Fruit fly (Drosophila melanogaster) whole organism, embryonic: ENCODE results near the gene rush.
A peak's percentile ranks its signal among the peaks of the same experiment; 100 is the strongest.

Experiments used
- B-H2 ChIP-seq: fragments of 200-800 bp; sonication (Bioruptor generic); optimal IDR thresholded peaks from 2 replicates; lab custom pipeline; 2018; ENCODE audit warnings: missing biosample characterization, mild to moderate bottlenecking, missing genetic modification characterization
- BEAF-32 ChIP-seq: fragments of 200-800 bp; sonication (Bioruptor generic); optimal IDR thresholded peaks from 3 replicates; lab custom pipeline; 2017; ENCODE audit warnings: missing biosample characterization, missing genetic modification characterization, mild to moderate bottlenecking, moderate library complexity, missing genetic modification reagents
- CG10462 ChIP-seq: fragments of 200-800 bp; sonication (Bioruptor generic); optimal IDR thresholded peaks from 2 replicates; lab custom pipeline; 2016; ENCODE audit warnings: missing biosample characterization, missing genetic modification characterization
- CG11695 ChIP-seq: fragments of 200-800 bp; sonication (Bioruptor generic); IDR thresholded peaks from 3 replicates; pipeline ENCODE4 v1.3.6; 2022; ENCODE audit warnings: missing biosample characterization, missing genetic modification characterization
- CG12155 ChIP-seq: fragments of 200-800 bp; sonication (Bioruptor generic); optimal IDR thresholded peaks from 3 replicates; lab custom pipeline; 2016; ENCODE audit warnings: missing biosample characterization, missing genetic modification characterization
- CG12391 ChIP-seq: fragments of 200-800 bp; sonication (Bioruptor generic); optimal IDR thresholded peaks from 3 replicates; lab custom pipeline; 2018; ENCODE audit warnings: missing biosample characterization, mild to moderate bottlenecking, missing genetic modification characterization, moderate library complexity
- CG12659 ChIP-seq: fragments of 200-800 bp; sonication (Bioruptor generic); optimal IDR thresholded peaks from 3 replicates; lab custom pipeline; 2017; ENCODE audit warnings: mild to moderate bottlenecking, missing biosample characterization, missing genetic modification reagents, missing genetic modification characterization
- CG12942 ChIP-seq: fragments of 200-800 bp; sonication (Bioruptor generic); optimal IDR thresholded peaks from 3 replicates; lab custom pipeline; 2016; ENCODE audit warnings: missing biosample characterization, missing genetic modification characterization
- CG13624 ChIP-seq: fragments of 200-800 bp; sonication (Bioruptor generic); optimal IDR thresholded peaks from 2 replicates; lab custom pipeline; 2016; ENCODE audit warnings: missing biosample characterization, missing genetic modification characterization
- CG14710 ChIP-seq: fragments of 200-800 bp; sonication (Bioruptor generic); optimal IDR thresholded peaks from 3 replicates; lab custom pipeline; 2019; ENCODE audit warnings: missing biosample characterization, mild to moderate bottlenecking, missing genetic modification characterization, moderate library complexity
- CG1603 ChIP-seq: fragments of 200-800 bp; sonication (Bioruptor generic); optimal IDR thresholded peaks from 2 replicates; lab custom pipeline; 2019; ENCODE audit warnings: missing biosample characterization, mild to moderate bottlenecking, missing genetic modification characterization, moderate library complexity
- CG16863 ChIP-seq: fragments of 200-800 bp; sonication (Bioruptor generic); optimal IDR thresholded peaks from 3 replicates; lab custom pipeline; 2016; ENCODE audit warnings: missing biosample characterization, missing genetic modification characterization
- CG18011 ChIP-seq: fragments of 200-800 bp; sonication (Bioruptor generic); optimal IDR thresholded peaks from 2 replicates; lab custom pipeline; 2017; ENCODE audit warnings: missing biosample characterization, missing genetic modification characterization, mild to moderate bottlenecking, moderate library complexity, missing genotype
- CG32532 ChIP-seq: fragments of 200-800 bp; sonication (Bioruptor generic); IDR thresholded peaks from 2 replicates; pipeline ENCODE4 v1.3.6; 2022; ENCODE audit warnings: missing biosample characterization, missing genetic modification characterization
- CG3281 ChIP-seq: fragments of 200-800 bp; sonication (Bioruptor generic); optimal IDR thresholded peaks from 3 replicates; lab custom pipeline; 2017; ENCODE audit warnings: missing biosample characterization, mild to moderate bottlenecking, missing genetic modification characterization
- CG34224 ChIP-seq: fragments of 200-800 bp; sonication (Bioruptor generic); IDR thresholded peaks from 3 replicates; pipeline ENCODE4 v1.3.6; 2022; ENCODE audit warnings: missing biosample characterization, missing genetic modification characterization; ENCODE audit not compliant: partially characterized antibody
- CG6175 ChIP-seq: fragments of 200-800 bp; sonication (Bioruptor generic); IDR thresholded peaks from 3 replicates; pipeline ENCODE4 v1.3.6; 2022; ENCODE audit warnings: missing biosample characterization, missing genetic modification characterization
- CG7963 ChIP-seq: fragments of 200-800 bp; sonication (Bioruptor generic); IDR thresholded peaks from 3 replicates; pipeline ENCODE4 v1.3.6; 2022; ENCODE audit warnings: missing biosample characterization, missing genetic modification characterization; ENCODE audit not compliant: partially characterized antibody
- CG9932 ChIP-seq: fragments of 200-800 bp; sonication (Bioruptor generic); IDR thresholded peaks from 2 replicates; pipeline ENCODE4 v1.3.6; 2022; ENCODE audit warnings: missing biosample characterization, missing genetic modification characterization
- Dll ChIP-seq: fragments of 200-800 bp; sonication (Bioruptor generic); IDR thresholded peaks from 4 replicates; pipeline ENCODE4 v1.3.6; 2022; ENCODE audit warnings: missing biosample characterization, missing genetic modification characterization; ENCODE audit not compliant: partially characterized antibody
- Elba2 ChIP-seq: fragments of 200-800 bp; sonication (Bioruptor generic); optimal IDR thresholded peaks from 3 replicates; lab custom pipeline; 2016; ENCODE audit warnings: missing biosample characterization, missing genetic modification characterization
- Hmr ChIP-seq: fragments of 200-800 bp; sonication (Bioruptor generic); optimal IDR thresholded peaks from 3 replicates; lab custom pipeline; 2017; ENCODE audit warnings: mild to moderate bottlenecking, missing biosample characterization, missing genetic modification reagents, missing genetic modification characterization
- Meics ChIP-seq: fragments of 200-800 bp; sonication (Bioruptor generic); optimal IDR thresholded peaks from 2 replicates; lab custom pipeline; 2017; ENCODE audit warnings: missing biosample characterization, mild to moderate bottlenecking, missing genetic modification characterization
- Mrtf ChIP-seq: fragments of 200-800 bp; sonication (Bioruptor generic); IDR thresholded peaks from 3 replicates; pipeline ENCODE4 v1.3.6; 2022; ENCODE audit warnings: missing biosample characterization, missing genetic modification characterization
- NC2β ChIP-seq: fragments of 200-800 bp; sonication (Bioruptor generic); optimal IDR thresholded peaks from 2 replicates; lab custom pipeline; 2016; ENCODE audit warnings: missing biosample characterization, missing genetic modification characterization
- Opbp ChIP-seq: fragments of 200-800 bp; sonication (Bioruptor generic); IDR thresholded peaks from 3 replicates; pipeline ENCODE4 v1.3.6; 2022; ENCODE audit warnings: missing biosample characterization, missing genetic modification characterization; ENCODE audit not compliant: partially characterized antibody
- Rfx ChIP-seq: fragments of 200-800 bp; sonication (Bioruptor generic); IDR thresholded peaks from 2 replicates; pipeline ENCODE4 v1.3.6; 2022; ENCODE audit warnings: missing biosample characterization, missing genetic modification characterization
- Six4 ChIP-seq: fragments of 200-800 bp; sonication (Bioruptor generic); optimal IDR thresholded peaks from 2 replicates; lab custom pipeline; 2016; ENCODE audit warnings: missing biosample characterization, missing genetic modification characterization
- Sry-β ChIP-seq: fragments of 200-800 bp; sonication (Bioruptor generic); optimal IDR thresholded peaks from 2 replicates; lab custom pipeline; 2018; ENCODE audit warnings: missing biosample characterization, mild to moderate bottlenecking, missing genetic modification characterization, moderate library complexity
- Trl ChIP-seq, 3 experiments: fragments of >200 bp in 2 of 3; fragments of 200-800 bp in 1 of 3; sonication (Bioruptor generic) in 1 of 3; optimal IDR thresholded peaks; 2 replicates in 1 of 3; 3 replicates in 2 of 3; lab custom pipeline; 2016 to 2017; ENCODE audit warnings: missing biosample characterization in 1 of 3, missing genetic modification characterization in 1 of 3
- chm ChIP-seq: fragments of 200-800 bp; sonication (Bioruptor generic); IDR thresholded peaks from 2 replicates; pipeline ENCODE4 v1.3.6; 2022; ENCODE audit warnings: missing biosample characterization, missing genetic modification characterization
- cwo ChIP-seq: fragments of 200-800 bp; sonication (Bioruptor generic); optimal IDR thresholded peaks from 3 replicates; lab custom pipeline; 2017; ENCODE audit warnings: missing biosample characterization, missing genetic modification characterization, mild to moderate bottlenecking, moderate library complexity, missing genetic modification reagents
- eyg ChIP-seq: fragments of 200-800 bp; sonication (Bioruptor generic); optimal IDR thresholded peaks from 3 replicates; lab custom pipeline; 2016; ENCODE audit warnings: missing biosample characterization, missing genetic modification characterization
- fu2 ChIP-seq: fragments of 200-800 bp; sonication (Bioruptor generic); optimal IDR thresholded peaks from 2 replicates; lab custom pipeline; 2016; ENCODE audit warnings: missing biosample characterization, missing genetic modification characterization
- hb ChIP-seq: fragments of 200-800 bp; sonication (Bioruptor generic); IDR thresholded peaks from 3 replicates; pipeline ENCODE4 v1.3.6; 2022; ENCODE audit warnings: missing biosample characterization, missing genetic modification characterization; ENCODE audit not compliant: partially characterized antibody
- hkb ChIP-seq, 2 experiments: fragments of 200-800 bp in 1 of 2; fragments of >200 bp in 1 of 2; sonication (Bioruptor generic) in 1 of 2; IDR thresholded peaks in 1 of 2; optimal IDR thresholded peaks in 1 of 2; 2 replicates each; pipeline versions ENCODE4 v1.3.6 to Lab custom; 2017 to 2022; ENCODE audit warnings: missing biosample characterization in 1 of 2, missing genetic modification characterization in 1 of 2
- ken ChIP-seq: fragments of 200-800 bp; sonication (Bioruptor generic); IDR thresholded peaks from 3 replicates; pipeline ENCODE4 v1.3.6; 2022; ENCODE audit warnings: missing biosample characterization, missing genetic modification characterization
- lab ChIP-seq: fragments of 200-800 bp; sonication (Bioruptor generic); optimal IDR thresholded peaks from 3 replicates; lab custom pipeline; 2017; ENCODE audit warnings: missing biosample characterization, missing genetic modification characterization, mild to moderate bottlenecking, moderate library complexity, missing genetic modification reagents
- lmd ChIP-seq: fragments of 200-800 bp; sonication (Bioruptor generic); IDR thresholded peaks from 2 replicates; pipeline ENCODE4 v1.3.6; 2022; ENCODE audit warnings: missing biosample characterization, missing genetic modification characterization
- lola ChIP-seq, 3 experiments: fragments of >200 bp in 2 of 3; fragments of 200-800 bp in 1 of 3; sonication (Bioruptor generic) in 1 of 3; optimal IDR thresholded peaks; 2 replicates each; lab custom pipeline; 2017 to 2019; ENCODE audit warnings: missing biosample characterization in 3 of 3, missing genetic modification characterization in 3 of 3, mild to moderate bottlenecking in 1 of 3, moderate library complexity in 1 of 3
- nerfin-2 ChIP-seq: fragments of 200-800 bp; sonication (Bioruptor generic); IDR thresholded peaks from 2 replicates; pipeline ENCODE4 v1.3.6; 2022; ENCODE audit warnings: missing biosample characterization, missing genetic modification characterization; ENCODE audit not compliant: partially characterized antibody
- prd ChIP-seq, 3 experiments: fragments of >200 bp in 2 of 3; fragments of 200-800 bp in 1 of 3; sonication (Bioruptor generic) in 1 of 3; optimal IDR thresholded peaks in 2 of 3; IDR thresholded peaks in 1 of 3; 2 replicates in 2 of 3; 3 replicates in 1 of 3; pipeline versions ENCODE4 v1.3.6 to Lab custom; 2017 to 2022; ENCODE audit warnings: missing biosample characterization in 1 of 3, missing genetic modification characterization in 1 of 3
- sug ChIP-seq: fragments of 200-800 bp; optimal IDR thresholded peaks from 2 replicates; lab custom pipeline; 2019; ENCODE audit warnings: missing biosample characterization, mild to moderate bottlenecking, missing genetic modification characterization, moderate library complexity
- twi ChIP-seq: fragments of 200-800 bp; optimal IDR thresholded peaks from 2 replicates; lab custom pipeline; 2019; ENCODE audit warnings: missing biosample characterization, mild to moderate bottlenecking, missing genetic modification characterization, moderate library complexity
- tx ChIP-seq: fragments of 200-800 bp; sonication (Bioruptor generic); optimal IDR thresholded peaks from 2 replicates; lab custom pipeline; 2016; ENCODE audit warnings: missing biosample characterization, missing genetic modification characterization
- vfl ChIP-seq: fragments of 200-800 bp; sonication (Bioruptor generic); optimal IDR thresholded peaks from 2 replicates; lab custom pipeline; 2016; ENCODE audit warnings: missing biosample characterization, missing genetic modification characterization
- zfh1 ChIP-seq: fragments of 200-800 bp; sonication (Bioruptor generic); IDR thresholded peaks from 3 replicates; pipeline ENCODE4 v1.3.6; 2022; ENCODE audit warnings: missing biosample characterization, missing genetic modification characterization

rush gene

dm6 chrX:1517618-1518017, 39.3 kb downstream of the rush start (continued):
- TF ChIP-seq chm (peak; percentile 57; the same call in 1 of the 2 replicates), CG12942 (peak; percentile 3), CG13624 (GFP tag; lab: Kevin White, UChicago) (peak; percentile 35), CG12391 (tag; lab: Kevin White, UChicago) (peak; percentile 58), CG7963 (GFP tag; lab: Robert Waterston, UW) (peak; percentile 76), Hmr (GFP tag; lab: Kevin White, UChicago) (peak; percentile 42), twi (no peak), B-H2 (GFP tag; lab: Kevin White, UChicago) (peak; percentile 44), Dll (GFP tag; lab: Robert Waterston, UW) (peak; percentile 97), CG18011 (peak; percentile 15), CG10462 (GFP tag; lab: Kevin White, UChicago) (peak; percentile 90), Elba2 (GFP tag; lab: Kevin White, UChicago) (peak; percentile 95), sug (tag; lab: Kevin White, UChicago) (peak; percentile 49), Sry-β (peak; percentile 8), CG3281 (GFP tag; lab: Kevin White, UChicago) (peak; percentile 4), prd (optimal IDR thresholded peaks at IDR 0.05; lab: Kevin White, UChicago) (no peak), prd (GFP tag; IDR thresholded peaks at IDR 0.05; lab: Robert Waterston, UW) (peak; percentile 45; the same call in 1 of the 3 replicates), Meics (GFP tag; lab: Kevin White, UChicago) (peak; percentile 34), Opbp (GFP tag; lab: Robert Waterston, UW) (peak; percentile 93; the same call in 2 of the 3 replicates), nerfin-2 (GFP tag; lab: Robert Waterston, UW) (peak; percentile 81), eyg (GFP tag; lab: Kevin White, UChicago) (peak; percentile 30), CG34224 (GFP tag; lab: Robert Waterston, UW) (peak; percentile 95), CG6175 (no peak), zfh1 (0 out of 3 replicates have a peak, but pooled peaks have one; percentile 35), CG1603 (tag; lab: Kevin White, UChicago) (peak; percentile 49), lmd (peak; percentile 53; the same call in 1 of the 2 replicates), NC2β (peak; percentile 0), lola (GFP tag; optimal IDR thresholded peaks at IDR 0.05; lab: Kevin White, UChicago) (peak in 1 of 3 experiments; percentile 27), CG32532 (peak; percentile 37; the same call in 1 of the 2 replicates), CG16863 (GFP tag; lab: Kevin White, UChicago) (peak; percentile 38), CG14710 (tag; lab: Kevin White, UChicago) (no peak), CG9932 (GFP tag; lab: Robert Waterston, UW) (peak; percentile 80), cwo (GFP tag; lab: Kevin White, UChicago) (no peak), vfl (peak; percentile 5), BEAF-32 (GFP tag; lab: Kevin White, UChicago) (peak; percentile 85), Six4 (GFP tag; lab: Kevin White, UChicago) (peak; percentile 34), CG12659 (peak; percentile 43), Mrtf (GFP tag; lab: Robert Waterston, UW) (peak; percentile 22; the same call in 1 of the 3 replicates), CG11695 (GFP tag; lab: Robert Waterston, UW) (0 out of 3 replicates have a peak, but pooled peaks have one; percentile 15), hb (GFP tag; lab: Robert Waterston, UW) (peak; percentile 84), hkb (optimal IDR thresholded peaks at IDR 0.05; lab: Kevin White, UChicago) (no peak), hkb (GFP tag; IDR thresholded peaks at IDR 0.05; lab: Robert Waterston, UW) (0 out of 2 replicates have a peak, but pooled peaks have one; percentile 36), Trl (optimal IDR thresholded peaks at IDR 0.05; lab: Kevin White, UChicago) (no peak), Trl (GFP tag; optimal IDR thresholded peaks at IDR 0.05; lab: Kevin White, UChicago) (peak; percentile 29), tx (peak; percentile 2), lab (peak; percentile 53), ken (GFP tag; lab: Robert Waterston, UW) (peak; percentile 30; the same call in 1 of the 3 replicates), CG12155 (peak; percentile 31), Rfx (GFP tag; lab: Robert Waterston, UW) (peak; percentile 78), fu2 (GFP tag; lab: Kevin White, UChicago) (no peak)
